Worm (Caenorhabditis elegans): ENCODE measurements around the gene C01F6.14.

- TF ChIP-seq lin-13 (GFP tag; optimal IDR thresholded peaks at IDR 0.05), result no peak
- no peak for TF ChIP-seq unc-86 (tag; optimal IDR thresholded peaks at IDR 0.05)
Observed at ce11 chrIV:9130605-9131004, 26.7 kb upstream of the C01F6.14 start.

All from whole organism, L1 larva.